Worm (Caenorhabditis elegans): ENCODE data around the gene K05F1.10.

DNA sequence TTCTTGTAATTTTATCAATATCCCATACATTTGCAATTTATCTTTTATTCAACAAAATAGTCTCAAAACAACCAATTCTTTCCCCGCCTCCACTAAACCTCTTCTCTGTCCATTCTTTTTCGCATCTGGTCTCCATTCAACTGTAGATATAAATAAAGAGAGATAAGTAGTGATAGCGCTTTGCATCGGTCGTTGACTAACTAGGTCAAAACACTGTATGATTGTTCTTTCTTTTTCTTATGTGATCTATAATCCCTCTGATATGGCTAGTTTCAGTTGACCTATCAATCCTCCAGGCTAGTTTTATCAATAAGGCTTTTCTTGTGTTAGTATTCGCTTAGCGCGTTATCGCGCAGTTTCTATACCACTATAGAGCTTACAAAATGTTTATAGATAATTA is 48.0 kb upstream of the K05F1.10 start:
- TF ChIP-seq F13C5.2 (tag; optimal IDR thresholded peaks at IDR 0.05), result no peak
- no peak for TF ChIP-seq ceh-36 (tag; optimal IDR thresholded peaks at IDR 0.05)
- TF ChIP-seq ama-1 (optimal IDR thresholded peaks at IDR 0.05), result no peak
